Worm (Caenorhabditis elegans) whole organism, L1 larva: ENCODE results near the gene sre-39.

Source experiments
- C04F5.9 ChIP-seq: sonication (generic microtip); optimal IDR thresholded peaks from 2 replicates; lab custom pipeline; 2016; ENCODE audit warnings: missing genetic modification characterization, missing compliant biosample characterization
- C16A3.4 ChIP-seq: fragments of 150-350 bp; optimal IDR thresholded peaks from 2 replicates; lab custom pipeline; 2014; ENCODE audit warnings: missing biosample characterization, missing genetic modification characterization
- aly-2 ChIP-seq: fragments of 150-350 bp; optimal IDR thresholded peaks from 2 replicates; lab custom pipeline; 2014; ENCODE audit warnings: missing biosample characterization, missing genetic modification characterization
- blmp-1 ChIP-seq: fragments of 150-350 bp; optimal IDR thresholded peaks from 2 replicates; lab custom pipeline; 2014; ENCODE audit warnings: missing biosample characterization, missing genetic modification characterization
- ceh-8 ChIP-seq: fragments of 200-800 bp; sonication (Bioruptor generic); optimal IDR thresholded peaks from 2 replicates; lab custom pipeline; 2018; ENCODE audit warnings: mild to moderate bottlenecking, missing genetic modification characterization, moderate library complexity, missing compliant biosample characterization
- ceh-82 ChIP-seq, 3 experiments: fragments of 150-350 bp in 1 of 3; sonication (generic microtip) in 2 of 3; optimal IDR thresholded peaks; 2 replicates each; lab custom pipeline; 2014 to 2017; ENCODE audit warnings: missing biosample characterization in 3 of 3, missing genetic modification characterization in 3 of 3
- ceh-88 ChIP-seq: fragments of 200-800 bp; sonication (Bioruptor generic); IDR thresholded peaks from 2 replicates; pipeline ENCODE4 v1.3.6; 2022; ENCODE audit warnings: missing genetic modification characterization, missing compliant biosample characterization
- dpl-1 ChIP-seq, 3 experiments: fragments of 150-350 bp in 2 of 3; sonication (generic microtip) in 1 of 3; optimal IDR thresholded peaks; 2 replicates each; lab custom pipeline; 2014 to 2017; ENCODE audit warnings: missing biosample characterization in 3 of 3, missing genetic modification characterization in 3 of 3, missing genetic modification reagents in 3 of 3
- dsc-1 ChIP-seq: sonication (generic microtip); optimal IDR thresholded peaks from 2 replicates; lab custom pipeline; 2016; ENCODE audit warnings: mild to moderate bottlenecking, missing genetic modification characterization, missing compliant biosample characterization
- efl-1 ChIP-seq, 4 experiments: fragments of 150-350 bp; optimal IDR thresholded peaks in 3 of 4; peaks in 1 of 4; 1 replicate in 1 of 4; 2 replicates in 3 of 4; lab custom pipeline; 2014; ENCODE audit warnings: missing biosample characterization in 2 of 4, missing genetic modification characterization in 2 of 4, missing genetic modification reagents in 2 of 4
- egl-13 ChIP-seq: sonication (generic microtip); optimal IDR thresholded peaks from 2 replicates; lab custom pipeline; 2016; ENCODE audit warnings: missing genotype, missing genetic modification reagents, missing genetic modification characterization, missing compliant biosample characterization
- elt-2 ChIP-seq: sonication (generic microtip); optimal IDR thresholded peaks from 2 replicates; lab custom pipeline; 2016; ENCODE audit warnings: missing genetic modification characterization, mild to moderate bottlenecking, inconsistent platforms, missing compliant biosample characterization, missing genetic modification reagents
- elt-3 ChIP-seq, 6 experiments: fragments of 150-350 bp in 1 of 6; sonication (generic microtip); optimal IDR thresholded peaks; 2 replicates each; lab custom pipeline; 2017 to 2018; ENCODE audit warnings: missing biosample characterization in 6 of 6, missing genetic modification characterization in 6 of 6, inconsistent platforms in 1 of 6
- fkh-8 ChIP-seq: sonication (generic microtip); optimal IDR thresholded peaks from 2 replicates; lab custom pipeline; 2016; ENCODE audit warnings: mild to moderate bottlenecking, missing genetic modification characterization, missing compliant biosample characterization
- grh-1 ChIP-seq: fragments of 200-800 bp; sonication (Bioruptor generic); IDR thresholded peaks from 2 replicates; pipeline ENCODE4 v1.3.6; 2022; ENCODE audit warnings: missing genetic modification reagents, missing genetic modification characterization, missing compliant biosample characterization
- irx-1 ChIP-seq: sonication (generic microtip); optimal IDR thresholded peaks from 2 replicates; lab custom pipeline; 2016; ENCODE audit warnings: missing genetic modification characterization, missing compliant biosample characterization
- isw-1 ChIP-seq: fragments of 200-800 bp; sonication (Bioruptor generic); IDR thresholded peaks from 2 replicates; pipeline ENCODE4 v1.3.6; 2022; ENCODE audit warnings: missing genetic modification characterization, missing compliant biosample characterization
- lin-13 ChIP-seq: fragments of 150-350 bp; optimal IDR thresholded peaks from 2 replicates; lab custom pipeline; 2014; ENCODE audit warnings: missing biosample characterization, missing genetic modification reagents, missing genetic modification characterization
- lin-14 ChIP-seq: fragments of 200-800 bp; sonication (Bioruptor generic); optimal IDR thresholded peaks from 2 replicates; lab custom pipeline; 2018; ENCODE audit warnings: mild to moderate bottlenecking, missing genetic modification characterization, moderate library complexity, missing compliant biosample characterization
- lin-15B ChIP-seq: fragments of 150-350 bp; sonication (generic microtip); optimal IDR thresholded peaks from 3 replicates; lab custom pipeline; 2014; ENCODE audit warnings: missing biosample characterization, missing genetic modification characterization
- lin-35 ChIP-seq, 2 experiments: fragments of 150-350 bp; optimal IDR thresholded peaks; 2 replicates each; lab custom pipeline; 2014; ENCODE audit warnings: missing biosample characterization in 2 of 2, missing genetic modification characterization in 2 of 2, missing genetic modification reagents in 2 of 2
- lsy-2 ChIP-seq, 2 experiments: fragments of 150-350 bp; optimal IDR thresholded peaks; 2 replicates each; lab custom pipeline; 2014; ENCODE audit warnings: missing biosample characterization in 2 of 2, missing genetic modification characterization in 2 of 2
- mab-9 ChIP-seq: fragments of 200-800 bp; sonication (Bioruptor generic); IDR thresholded peaks from 2 replicates; pipeline ENCODE4 v1.3.6; 2022; ENCODE audit warnings: missing genetic modification reagents, missing genetic modification characterization, missing compliant biosample characterization
- mdl-1 ChIP-seq, 2 experiments: fragments of 150-350 bp; optimal IDR thresholded peaks; 2 replicates each; lab custom pipeline; 2014 to 2017; ENCODE audit warnings: missing biosample characterization in 2 of 2, missing genetic modification characterization in 2 of 2, inconsistent platforms in 1 of 2
- mep-1 ChIP-seq: fragments of 150-350 bp; optimal IDR thresholded peaks from 2 replicates; lab custom pipeline; 2014; ENCODE audit warnings: missing biosample characterization, missing genetic modification characterization
- nhr-19 ChIP-seq: fragments of 200-800 bp; sonication (Bioruptor generic); conservative IDR thresholded peaks from 2 replicates; pipeline ENCODE4 v1.3.6; 2022; ENCODE audit warnings: missing genetic modification characterization, missing compliant biosample characterization
- nhr-20 ChIP-seq: sonication (generic microtip); optimal IDR thresholded peaks from 2 replicates; lab custom pipeline; 2016; ENCODE audit warnings: mild to moderate bottlenecking, missing genetic modification characterization, missing compliant biosample characterization
- nhr-237 ChIP-seq: fragments of 150-350 bp; optimal IDR thresholded peaks from 2 replicates; lab custom pipeline; 2014; ENCODE audit warnings: missing biosample characterization, missing genetic modification characterization
- nhr-47 ChIP-seq: sonication (generic microtip); optimal IDR thresholded peaks from 2 replicates; lab custom pipeline; 2016; ENCODE audit warnings: mild to moderate bottlenecking, missing genetic modification characterization, moderate library complexity, missing compliant biosample characterization
- nhr-71 ChIP-seq: sonication (generic microtip); optimal IDR thresholded peaks from 2 replicates; lab custom pipeline; 2016; ENCODE audit warnings: mild to moderate bottlenecking, missing genetic modification characterization, moderate library complexity, missing compliant biosample characterization
- nhr-76 ChIP-seq: sonication (generic microtip); optimal IDR thresholded peaks from 2 replicates; lab custom pipeline; 2017; ENCODE audit warnings: missing biosample characterization, missing genetic modification characterization
- nhr-77 ChIP-seq: fragments of 150-350 bp; optimal IDR thresholded peaks from 2 replicates; lab custom pipeline; 2014; ENCODE audit warnings: missing biosample characterization, missing genetic modification characterization
- nhr-90 ChIP-seq: sonication (generic microtip); optimal IDR thresholded peaks from 2 replicates; lab custom pipeline; 2016; ENCODE audit warnings: mild to moderate bottlenecking, missing genetic modification characterization, missing compliant biosample characterization; ENCODE audit not compliant: poor library complexity
- pag-3 ChIP-seq: sonication (generic microtip); optimal IDR thresholded peaks from 2 replicates; lab custom pipeline; 2017; ENCODE audit warnings: missing genetic modification characterization, mild to moderate bottlenecking, missing compliant biosample characterization, antibody characterized with exemption, borderline replicate concordance; ENCODE audit not compliant: insufficient read depth
- pax-3 ChIP-seq: fragments of 200-800 bp; sonication (Bioruptor generic); optimal IDR thresholded peaks from 2 replicates; lab custom pipeline; 2018; ENCODE audit warnings: mild to moderate bottlenecking, missing genetic modification characterization, moderate library complexity, missing compliant biosample characterization
- rnt-1 ChIP-seq: sonication (generic microtip); optimal IDR thresholded peaks from 2 replicates; lab custom pipeline; 2016; ENCODE audit warnings: mild to moderate bottlenecking, missing genetic modification characterization, moderate library complexity, missing compliant biosample characterization
- skn-1 ChIP-seq: fragments of 150-350 bp; optimal IDR thresholded peaks from 2 replicates; lab custom pipeline; 2014; ENCODE audit warnings: missing biosample characterization, missing genetic modification characterization
- snu-23 ChIP-seq: sonication (generic microtip); optimal IDR thresholded peaks from 2 replicates; lab custom pipeline; 2016; ENCODE audit warnings: missing genetic modification characterization, missing compliant biosample characterization
- sox-4 ChIP-seq: sonication (generic microtip); optimal IDR thresholded peaks from 2 replicates; lab custom pipeline; 2016; ENCODE audit warnings: missing genetic modification characterization, missing compliant biosample characterization
- swsn-7 ChIP-seq: sonication (generic microtip); optimal IDR thresholded peaks from 2 replicates; lab custom pipeline; 2016; ENCODE audit warnings: missing genetic modification characterization, missing compliant biosample characterization
- tbx-2 ChIP-seq: sonication (generic microtip); optimal IDR thresholded peaks from 2 replicates; lab custom pipeline; 2016; ENCODE audit warnings: missing genetic modification characterization, missing compliant biosample characterization
- unc-130 ChIP-seq: fragments of 150-350 bp; optimal IDR thresholded peaks from 2 replicates; lab custom pipeline; 2017; ENCODE audit warnings: missing biosample characterization, missing genetic modification characterization, inconsistent platforms
- unc-86 ChIP-seq: sonication (generic microtip); optimal IDR thresholded peaks from 2 replicates; lab custom pipeline; 2016; ENCODE audit warnings: missing genetic modification characterization, missing compliant biosample characterization
- unc-98 ChIP-seq: fragments of 200-800 bp; sonication (Bioruptor generic); IDR thresholded peaks from 2 replicates; pipeline ENCODE4 v1.3.6; 2022; ENCODE audit warnings: missing genetic modification characterization, missing compliant biosample characterization
- vab-15 ChIP-seq: sonication (generic microtip); optimal IDR thresholded peaks from 2 replicates; lab custom pipeline; 2017; ENCODE audit warnings: missing genotype, mild to moderate bottlenecking, missing genetic modification characterization, missing compliant biosample characterization
- xbp-1 ChIP-seq: sonication (generic microtip); optimal IDR thresholded peaks from 2 replicates; lab custom pipeline; 2016; ENCODE audit warnings: missing genetic modification characterization, missing compliant biosample characterization
- ztf-11 ChIP-seq, 2 experiments: sonication (generic microtip); optimal IDR thresholded peaks; 2 replicates each; lab custom pipeline; 2016 to 2017; ENCODE audit warnings: missing genetic modification characterization in 2 of 2, missing biosample characterization in 1 of 2, missing compliant biosample characterization in 1 of 2

sre-39 gene

ce11 chrII:4698266-4698771, 11.3 kb downstream of the sre-39 start, which contains the start of the genes rpn-5 and scc-1 (continued):
- no peak for TF ChIP-seq irx-1 (tag; lab: Kevin White, UChicago)
- no peak for TF ChIP-seq nhr-76 (tag; lab: Kevin White, UChicago)
- peak; percentile 67 for TF ChIP-seq tbx-2
- no peak for TF ChIP-seq pag-3
- peak; percentile 77 for TF ChIP-seq rnt-1 (tag; lab: Kevin White, UChicago)
- peak; percentile 66 for TF ChIP-seq swsn-7 (tag; lab: Kevin White, UChicago)
- TF ChIP-seq vab-15 (tag; lab: Kevin White, UChicago), result peak; percentile 62
- peak; percentile 66 for TF ChIP-seq xbp-1 (tag; lab: Kevin White, UChicago)

- peak; percentile 43 to 80 for TF ChIP-seq lin-35 (GFP tag; optimal IDR thresholded peaks at IDR 0.05; lab: Kevin White, UChicago)
- peak; percentile 8 for TF ChIP-seq vab-15 (tag; lab: Kevin White, UChicago)
- TF ChIP-seq mep-1 (tag; lab: Kevin White, UChicago), result peak; percentile 28
- TF ChIP-seq nhr-237, result peak; percentile 3
- peak; percentile 72 to 88 for TF ChIP-seq lsy-2 (tag; optimal IDR thresholded peaks at IDR 0.05; lab: Kevin White, UChicago)
- peak; percentile 61 for TF ChIP-seq xbp-1 (tag; lab: Kevin White, UChicago)
- peak; percentile 47 for TF ChIP-seq dsc-1
- peak; percentile 71 for TF ChIP-seq lin-15B
- peak; percentile 69 for TF ChIP-seq tbx-2
- TF ChIP-seq nhr-20 (tag; lab: Kevin White, UChicago), result peak; percentile 73
- peak; percentile 73 for TF ChIP-seq swsn-7 (tag; lab: Kevin White, UChicago)
- TF ChIP-seq pax-3 (tag; lab: Kevin White, UChicago), result peak; percentile 36
- TF ChIP-seq nhr-47 (tag; lab: Kevin White, UChicago), result peak; percentile 82
- TF ChIP-seq fkh-8 (tag; lab: Kevin White, UChicago), result peak; percentile 54
- TF ChIP-seq nhr-19, result peak; percentile 94
- TF ChIP-seq dpl-1 (GFP tag; optimal IDR thresholded peaks at IDR 0.05; lab: Kevin White, UChicago), result peak; percentile 44 to 80 (median 70)
- TF ChIP-seq unc-86, result peak; percentile 63
- TF ChIP-seq skn-1 (tag; lab: Kevin White, UChicago), result peak; percentile 45
- TF ChIP-seq nhr-90 (tag; lab: Kevin White, UChicago), result peak; percentile 77
- peak; percentile 63 for TF ChIP-seq C16A3.4 (tag; lab: Kevin White, UChicago)
- TF ChIP-seq grh-1, result peak; percentile 84
- peak; percentile 87 for TF ChIP-seq nhr-71 (tag; lab: Kevin White, UChicago)
- peak; percentile 50 for TF ChIP-seq unc-130 (tag; lab: Kevin White, UChicago)
- TF ChIP-seq blmp-1 (tag; lab: Kevin White, UChicago), result peak; percentile 20
- TF ChIP-seq sox-4 (tag; lab: Kevin White, UChicago), result peak; percentile 40
- TF ChIP-seq isw-1, result peak; percentile 88
- TF ChIP-seq C04F5.9 (tag; lab: Kevin White, UChicago), result peak; percentile 28
- peak in 2 of 3 experiments; percentile 24 to 65 for TF ChIP-seq ceh-82 (tag; optimal IDR thresholded peaks at IDR 0.05; lab: Kevin White, UChicago)
- TF ChIP-seq rnt-1 (tag; lab: Kevin White, UChicago), result peak; percentile 70
- TF ChIP-seq lin-14, result peak; percentile 83
- peak; percentile 74 to 76 for TF ChIP-seq efl-1 (optimal IDR thresholded peaks at IDR 0.05; lab: Kevin White, UChicago)
- TF ChIP-seq efl-1 (GFP tag; optimal IDR thresholded peaks at IDR 0.05 in 1 of 2; lab: Kevin White, UChicago), result peak; percentile 71 to 96
- TF ChIP-seq ceh-88 (GFP tag; lab: Robert Waterston, UW), result peak; percentile 77
- TF ChIP-seq nhr-77, result peak; percentile 22
- peak; percentile 69 for TF ChIP-seq mab-9
- TF ChIP-seq aly-2, result peak; percentile 25
- TF ChIP-seq elt-3 (tag; optimal IDR thresholded peaks at IDR 0.05; lab: Kevin White, UChicago), result peak in 1 of 6 experiments; percentile 18
- TF ChIP-seq elt-2, result peak; percentile 60
- TF ChIP-seq ceh-8, result peak; percentile 19
- peak; percentile 52 for TF ChIP-seq egl-13
- TF ChIP-seq snu-23, result peak; percentile 76
- TF ChIP-seq lin-13, result peak; percentile 44
- peak in 1 of 2 experiments; percentile 29 for TF ChIP-seq ztf-11 (tag; optimal IDR thresholded peaks at IDR 0.05; lab: Kevin White, UChicago)
- TF ChIP-seq mdl-1 (tag; optimal IDR thresholded peaks at IDR 0.05; lab: Kevin White, UChicago), result peak in 1 of 2 experiments; percentile 8
- TF ChIP-seq unc-98, result peak; percentile 58; the same call in 1 of the 2 replicates
These were observed 14.6 kb downstream of the sre-39 start, which contains the start of gene unc-85 for ce11 chrII:4701482-4702119. TSS of gene unc-85 (plus strand) at chrII:4702069.
